Fruit fly (Drosophila melanogaster) whole organism, embryonic: Measurements from ENCODE around the gene eas.

ENCODE experiments used
- Aef1 ChIP-seq: fragments of 200-800 bp; sonication (Bioruptor generic); IDR thresholded peaks from 3 replicates; pipeline ENCODE4 v1.3.6; 2022; ENCODE audit warnings: missing biosample characterization, missing genetic modification characterization
- Blimp-1 ChIP-seq: fragments of 200-800 bp; sonication (Bioruptor generic); optimal IDR thresholded peaks from 3 replicates; lab custom pipeline; 2018; ENCODE audit warnings: missing biosample characterization, missing genetic modification characterization, mild to moderate bottlenecking, moderate library complexity, missing genetic modification reagents
- CG10321 ChIP-seq: fragments of 200-800 bp; sonication (Bioruptor generic); IDR thresholded peaks from 2 replicates; pipeline ENCODE4 v1.3.6; 2022; ENCODE audit warnings: missing biosample characterization, missing genetic modification characterization
- CG10431 ChIP-seq: fragments of 200-800 bp; sonication (Bioruptor generic); optimal IDR thresholded peaks from 3 replicates; lab custom pipeline; 2018; ENCODE audit warnings: missing biosample characterization, mild to moderate bottlenecking, missing genetic modification characterization
- CG10654 ChIP-seq: fragments of 200-800 bp; sonication (Bioruptor generic); optimal IDR thresholded peaks from 2 replicates; lab custom pipeline; 2016; ENCODE audit warnings: missing biosample characterization, missing genetic modification characterization
- CG11723 ChIP-seq: fragments of 200-800 bp; sonication (Bioruptor generic); optimal IDR thresholded peaks from 2 replicates; lab custom pipeline; 2017; ENCODE audit warnings: missing biosample characterization, mild to moderate bottlenecking, missing genetic modification characterization
- CG13287 ChIP-seq: fragments of 200-800 bp; sonication (Bioruptor generic); IDR thresholded peaks from 2 replicates; pipeline ENCODE4 v1.3.6; 2022; ENCODE audit warnings: missing biosample characterization, missing genetic modification characterization; ENCODE audit not compliant: partially characterized antibody
- CG13775 ChIP-seq: fragments of 200-800 bp; sonication (Bioruptor generic); optimal IDR thresholded peaks from 3 replicates; lab custom pipeline; 2017; ENCODE audit warnings: missing biosample characterization, mild to moderate bottlenecking, missing genetic modification characterization
- CG1603 ChIP-seq: fragments of 200-800 bp; sonication (Bioruptor generic); optimal IDR thresholded peaks from 2 replicates; lab custom pipeline; 2019; ENCODE audit warnings: missing biosample characterization, mild to moderate bottlenecking, missing genetic modification characterization, moderate library complexity
- CG17361 ChIP-seq: fragments of 200-800 bp; sonication (Bioruptor generic); IDR thresholded peaks from 3 replicates; pipeline ENCODE4 v1.3.6; 2022; ENCODE audit warnings: missing biosample characterization, missing genetic modification characterization
- CG17568 ChIP-seq: fragments of 200-800 bp; sonication (Bioruptor generic); optimal IDR thresholded peaks from 2 replicates; lab custom pipeline; 2018; ENCODE audit warnings: missing biosample characterization, mild to moderate bottlenecking, missing genetic modification characterization, moderate library complexity
- CG30020 ChIP-seq: fragments of 200-800 bp; optimal IDR thresholded peaks from 2 replicates; lab custom pipeline; 2019; ENCODE audit warnings: missing biosample characterization, mild to moderate bottlenecking, missing genetic modification characterization, moderate library complexity
- CG3065 ChIP-seq: fragments of 200-800 bp; sonication (Bioruptor generic); optimal IDR thresholded peaks from 2 replicates; lab custom pipeline; 2016; ENCODE audit warnings: missing biosample characterization, missing genetic modification characterization
- CG31365 ChIP-seq: fragments of 200-800 bp; sonication (Bioruptor generic); optimal IDR thresholded peaks from 2 replicates; lab custom pipeline; 2018; ENCODE audit warnings: missing biosample characterization, mild to moderate bottlenecking, missing genetic modification characterization
- CG31441 ChIP-seq: fragments of 200-800 bp; sonication (Bioruptor generic); IDR thresholded peaks from 2 replicates; pipeline ENCODE4 v1.3.6; 2022; ENCODE audit warnings: missing biosample characterization, missing genetic modification characterization
- CG3281 ChIP-seq: fragments of 200-800 bp; sonication (Bioruptor generic); optimal IDR thresholded peaks from 3 replicates; lab custom pipeline; 2017; ENCODE audit warnings: missing biosample characterization, mild to moderate bottlenecking, missing genetic modification characterization
- CG42726 ChIP-seq: fragments of 200-800 bp; sonication (Bioruptor generic); IDR thresholded peaks from 2 replicates; pipeline ENCODE4 v1.3.6; 2022; ENCODE audit warnings: missing biosample characterization, missing genetic modification characterization; ENCODE audit not compliant: partially characterized antibody
- CG4854 ChIP-seq: fragments of 200-800 bp; sonication (Bioruptor generic); optimal IDR thresholded peaks from 2 replicates; lab custom pipeline; 2016; ENCODE audit warnings: missing biosample characterization, missing genetic modification characterization, inconsistent platforms
- CG5953 ChIP-seq: fragments of 200-800 bp; sonication (Bioruptor generic); IDR thresholded peaks from 2 replicates; pipeline ENCODE4 v1.3.6; 2022; ENCODE audit warnings: missing biosample characterization, missing genetic modification characterization
- CG8388 ChIP-seq: fragments of 200-800 bp; sonication (Bioruptor generic); optimal IDR thresholded peaks from 2 replicates; lab custom pipeline; 2019; ENCODE audit warnings: missing biosample characterization, mild to moderate bottlenecking, missing genetic modification characterization, moderate library complexity
- CG8478 ChIP-seq: fragments of >200 bp; optimal IDR thresholded peaks from 2 replicates; lab custom pipeline; 2018
- CG8924 ChIP-seq: fragments of 200-800 bp; optimal IDR thresholded peaks from 3 replicates; lab custom pipeline; 2019; ENCODE audit warnings: missing biosample characterization, mild to moderate bottlenecking, missing genetic modification characterization, moderate library complexity
- CG8944 ChIP-seq: fragments of 200-800 bp; sonication (Bioruptor generic); optimal IDR thresholded peaks from 3 replicates; lab custom pipeline; 2016; ENCODE audit warnings: missing biosample characterization, missing genetic modification characterization
- CG9797 ChIP-seq: fragments of 200-800 bp; sonication (Bioruptor generic); optimal IDR thresholded peaks from 3 replicates; lab custom pipeline; 2018; ENCODE audit warnings: missing biosample characterization, mild to moderate bottlenecking, missing genetic modification characterization
- Camta ChIP-seq: fragments of 200-800 bp; sonication (Bioruptor generic); optimal IDR thresholded peaks from 2 replicates; lab custom pipeline; 2016; ENCODE audit warnings: missing biosample characterization, missing genetic modification characterization
- D19B ChIP-seq: fragments of 200-800 bp; sonication (Bioruptor generic); optimal IDR thresholded peaks from 2 replicates; lab custom pipeline; 2017; ENCODE audit warnings: missing biosample characterization, mild to moderate bottlenecking, missing genetic modification characterization
- Dbx ChIP-seq: fragments of 200-800 bp; sonication (Bioruptor generic); IDR thresholded peaks from 3 replicates; pipeline ENCODE4 v1.3.6; 2022; ENCODE audit warnings: missing biosample characterization, missing genetic modification characterization
- Gsc ChIP-seq: fragments of 200-800 bp; sonication (Bioruptor generic); IDR thresholded peaks from 2 replicates; pipeline ENCODE4 v1.3.6; 2022; ENCODE audit warnings: missing biosample characterization, missing genetic modification characterization
- MTF-1 ChIP-seq: fragments of 200-800 bp; sonication (Bioruptor generic); optimal IDR thresholded peaks from 2 replicates; lab custom pipeline; 2018; ENCODE audit warnings: missing biosample characterization, mild to moderate bottlenecking, missing genetic modification characterization, borderline replicate concordance
- NK7.1 ChIP-seq: fragments of 200-800 bp; sonication (Bioruptor generic); optimal IDR thresholded peaks from 3 replicates; lab custom pipeline; 2016; ENCODE audit warnings: missing biosample characterization, missing genetic modification characterization
- Rfx ChIP-seq: fragments of 200-800 bp; sonication (Bioruptor generic); IDR thresholded peaks from 2 replicates; pipeline ENCODE4 v1.3.6; 2022; ENCODE audit warnings: missing biosample characterization, missing genetic modification characterization
- Sry-δ ChIP-seq: fragments of 200-800 bp; sonication (Bioruptor generic); optimal IDR thresholded peaks from 2 replicates; lab custom pipeline; 2016; ENCODE audit warnings: missing biosample characterization, missing genetic modification characterization
- YL-1 ChIP-seq: fragments of 200-800 bp; sonication (Bioruptor generic); optimal IDR thresholded peaks from 3 replicates; lab custom pipeline; 2017; ENCODE audit warnings: missing biosample characterization, mild to moderate bottlenecking, missing genetic modification characterization
- ac ChIP-seq: fragments of 200-800 bp; sonication (Bioruptor generic); optimal IDR thresholded peaks from 3 replicates; lab custom pipeline; 2017; ENCODE audit warnings: missing biosample characterization, mild to moderate bottlenecking, missing genetic modification characterization
- ara ChIP-seq: fragments of 200-800 bp; sonication (Bioruptor generic); IDR thresholded peaks from 2 replicates; pipeline ENCODE4 v1.3.6; 2022; ENCODE audit warnings: missing biosample characterization, missing genetic modification characterization
- bowl ChIP-seq: fragments of 200-800 bp; sonication (Bioruptor generic); IDR thresholded peaks from 2 replicates; pipeline ENCODE4 v1.3.6; 2022; ENCODE audit warnings: missing biosample characterization, missing genetic modification characterization
- btn ChIP-seq: fragments of 200-800 bp; sonication (Bioruptor generic); optimal IDR thresholded peaks from 2 replicates; lab custom pipeline; 2016; ENCODE audit warnings: missing biosample characterization, missing genetic modification characterization
- chm ChIP-seq: fragments of 200-800 bp; sonication (Bioruptor generic); IDR thresholded peaks from 2 replicates; pipeline ENCODE4 v1.3.6; 2022; ENCODE audit warnings: missing biosample characterization, missing genetic modification characterization
- en ChIP-seq: fragments of 200-800 bp; sonication (Bioruptor generic); optimal IDR thresholded peaks from 2 replicates; lab custom pipeline; 2016; ENCODE audit warnings: missing biosample characterization, missing genetic modification characterization
- ham ChIP-seq: fragments of 200-800 bp; sonication (Bioruptor generic); IDR thresholded peaks from 2 replicates; pipeline ENCODE4 v1.3.6; 2022; ENCODE audit warnings: missing biosample characterization, missing genetic modification characterization
- hkb ChIP-seq, 2 experiments: fragments of 200-800 bp in 1 of 2; fragments of >200 bp in 1 of 2; sonication (Bioruptor generic) in 1 of 2; IDR thresholded peaks in 1 of 2; optimal IDR thresholded peaks in 1 of 2; 2 replicates each; pipeline versions ENCODE4 v1.3.6 to Lab custom; 2017 to 2022; ENCODE audit warnings: missing biosample characterization in 1 of 2, missing genetic modification characterization in 1 of 2
- ken ChIP-seq: fragments of 200-800 bp; sonication (Bioruptor generic); IDR thresholded peaks from 3 replicates; pipeline ENCODE4 v1.3.6; 2022; ENCODE audit warnings: missing biosample characterization, missing genetic modification characterization
- maf-S ChIP-seq: fragments of 200-800 bp; sonication (Bioruptor generic); optimal IDR thresholded peaks from 2 replicates; lab custom pipeline; 2016; ENCODE audit warnings: missing biosample characterization, missing genetic modification characterization
- nerfin-1 ChIP-seq: fragments of 200-800 bp; sonication (Bioruptor generic); optimal IDR thresholded peaks from 3 replicates; lab custom pipeline; 2019; ENCODE audit warnings: missing biosample characterization, mild to moderate bottlenecking, missing genetic modification characterization, moderate library complexity
- pan ChIP-seq, 4 experiments: fragments of >200 bp in 3 of 4; fragments of 200-800 bp in 1 of 4; sonication (Bioruptor generic) in 1 of 4; optimal IDR thresholded peaks in 3 of 4; IDR thresholded peaks in 1 of 4; 2 replicates each; pipeline versions ENCODE4 v1.3.6 to Lab custom; 2017 to 2022; ENCODE audit warnings: missing biosample characterization in 2 of 4, missing genetic modification characterization in 2 of 4, mixed read lengths in 1 of 4
- pita ChIP-seq: fragments of 200-800 bp; sonication (Bioruptor generic); optimal IDR thresholded peaks from 2 replicates; lab custom pipeline; 2017; ENCODE audit warnings: missing biosample characterization, mild to moderate bottlenecking, missing genetic modification characterization
- tin ChIP-seq: fragments of 200-800 bp; sonication (Bioruptor generic); optimal IDR thresholded peaks from 3 replicates; lab custom pipeline; 2016; ENCODE audit warnings: missing biosample characterization, missing genetic modification characterization
- tna ChIP-seq: fragments of 200-800 bp; sonication (Bioruptor generic); IDR thresholded peaks from 2 replicates; pipeline ENCODE4 v1.3.6; 2022; ENCODE audit warnings: missing biosample characterization, missing genetic modification characterization; ENCODE audit not compliant: partially characterized antibody
- wek ChIP-seq: fragments of 200-800 bp; sonication (Bioruptor generic); optimal IDR thresholded peaks from 3 replicates; lab custom pipeline; 2018; ENCODE audit warnings: missing biosample characterization, mild to moderate bottlenecking, missing genetic modification characterization, moderate library complexity

Gene eas

DNA sequence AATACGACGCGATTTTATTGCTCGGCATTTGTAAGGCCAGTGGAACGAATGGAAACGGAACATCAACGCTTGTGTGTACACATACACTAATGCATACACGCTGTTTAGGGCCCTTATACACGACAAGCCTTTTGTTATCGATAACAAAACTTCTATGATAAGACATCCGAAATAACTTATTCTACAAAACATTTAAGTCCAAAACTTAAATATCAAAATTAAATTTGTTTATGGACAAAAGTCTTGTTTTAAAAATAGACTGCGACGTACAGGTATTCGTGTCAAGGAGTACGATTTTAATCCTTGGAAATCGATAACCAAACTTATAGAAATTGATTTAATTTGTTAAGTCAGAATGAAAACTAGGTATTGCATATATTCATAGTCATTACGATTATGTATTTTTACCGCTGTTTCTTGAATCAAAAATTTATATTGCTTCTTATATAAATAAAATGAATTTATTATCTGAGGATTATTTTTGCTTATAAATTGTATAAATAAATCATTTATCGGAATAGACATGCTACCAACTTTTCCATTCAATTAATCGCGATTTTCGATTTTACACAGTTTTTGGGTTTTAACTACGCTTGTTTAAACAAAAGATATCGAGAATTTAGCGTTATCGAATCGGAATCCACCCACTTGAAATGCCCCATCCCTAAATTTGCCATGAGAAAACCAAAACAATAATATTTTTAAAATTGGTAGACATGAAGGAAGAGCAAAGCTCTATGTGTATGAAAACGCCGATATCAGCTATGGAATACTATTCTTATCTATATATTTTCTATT is 35.1 kb downstream of the eas start, which contains the start of the genes CG9915 and SWIP (continued):
- peak; percentile 47; the same call in 1 of the 2 replicates for TF ChIP-seq CG13287 (GFP tag; lab: Robert Waterston, UW)
- TF ChIP-seq CG9797: no peak
- no peak for TF ChIP-seq CG10321 (GFP tag; lab: Robert Waterston, UW)
- no peak for TF ChIP-seq hkb (optimal IDR thresholded peaks at IDR 0.05; lab: Kevin White, UChicago)
- no peak for TF ChIP-seq hkb (GFP tag; IDR thresholded peaks at IDR 0.05; lab: Robert Waterston, UW)
- TF ChIP-seq ken (GFP tag; lab: Robert Waterston, UW): 0 out of 3 replicates have a peak, but pooled peaks have one; percentile 14
- TF ChIP-seq wek (GFP tag; lab: Kevin White, UChicago): no peak
- TF ChIP-seq CG11723 (GFP tag; lab: Kevin White, UChicago): no peak
- TF ChIP-seq bowl (GFP tag; lab: Robert Waterston, UW): no peak
- TF ChIP-seq MTF-1 (GFP tag; lab: Kevin White, UChicago): no peak
- no peak for TF ChIP-seq btn (GFP tag; lab: Kevin White, UChicago)
- TF ChIP-seq pita (GFP tag; lab: Kevin White, UChicago): no peak
- no peak for TF ChIP-seq Dbx (GFP tag; lab: Robert Waterston, UW)
- TF ChIP-seq pan (optimal IDR thresholded peaks at IDR 0.05; lab: Kevin White, UChicago): no peak
- no peak for TF ChIP-seq pan (GFP tag; optimal IDR thresholded peaks at IDR 0.05 in 1 of 2, IDR thresholded peaks at IDR 0.05 in 1 of 2)
- TF ChIP-seq tna (GFP tag; lab: Robert Waterston, UW): peak; percentile 75
- no peak for TF ChIP-seq CG3065 (GFP tag; lab: Kevin White, UChicago)
- TF ChIP-seq en (GFP tag; lab: Kevin White, UChicago): no peak
- peak; percentile 1 for TF ChIP-seq YL-1 (GFP tag; lab: Kevin White, UChicago)
- no peak for TF ChIP-seq ara (GFP tag; lab: Robert Waterston, UW)
- peak; percentile 53 for TF ChIP-seq Sry-δ (GFP tag; lab: Kevin White, UChicago)
- peak; percentile 50; the same call in 1 of the 2 replicates for TF ChIP-seq Rfx (GFP tag; lab: Robert Waterston, UW)
- TF ChIP-seq Blimp-1 (GFP tag; lab: Kevin White, UChicago): no peak
- no peak for TF ChIP-seq CG8478 (lab: Kevin White, UChicago)
- TF ChIP-seq CG31441 (GFP tag; lab: Robert Waterston, UW): 0 out of 2 replicates have a peak, but pooled peaks have one; percentile 14
- TF ChIP-seq CG10654 (GFP tag; lab: Kevin White, UChicago): no peak
- TF ChIP-seq CG17568 (GFP tag; lab: Kevin White, UChicago): no peak
- no peak for TF ChIP-seq Camta (GFP tag; lab: Kevin White, UChicago)
- no peak for TF ChIP-seq CG8944 (GFP tag; lab: Kevin White, UChicago)
- peak; percentile 46; the same call in 1 of the 3 replicates for TF ChIP-seq CG17361 (GFP tag; lab: Robert Waterston, UW)
- TF ChIP-seq CG30020 (tag; lab: Kevin White, UChicago): peak; percentile 95
- TF ChIP-seq CG4854: no peak
- TF ChIP-seq CG31365 (tag; lab: Kevin White, UChicago): no peak
- no peak for TF ChIP-seq ac (GFP tag; lab: Kevin White, UChicago)
- no peak for TF ChIP-seq Aef1 (GFP tag; lab: Robert Waterston, UW)
- no peak for TF ChIP-seq tin (GFP tag; lab: Kevin White, UChicago)
- TF ChIP-seq chm (GFP tag; lab: Robert Waterston, UW): no peak
- TF ChIP-seq NK7.1: no peak
- peak; percentile 68 for TF ChIP-seq CG1603 (tag; lab: Kevin White, UChicago)
- TF ChIP-seq CG3281 (GFP tag; lab: Kevin White, UChicago): peak; percentile 27
- TF ChIP-seq CG8388 (GFP tag; lab: Kevin White, UChicago): no peak
- TF ChIP-seq CG5953: no peak
- TF ChIP-seq CG13775: peak; percentile 39
- TF ChIP-seq CG8924 (tag; lab: Kevin White, UChicago): peak; percentile 33
- no peak for TF ChIP-seq Gsc (GFP tag; lab: Robert Waterston, UW)
- no peak for TF ChIP-seq maf-S (GFP tag; lab: Kevin White, UChicago)
- no peak for TF ChIP-seq CG10431 (GFP tag; lab: Kevin White, UChicago)
- no peak for TF ChIP-seq nerfin-1 (tag; lab: Kevin White, UChicago)
- 0 out of 2 replicates have a peak, but pooled peaks have one; percentile 33 for TF ChIP-seq CG42726 (GFP tag; lab: Robert Waterston, UW)
- TF ChIP-seq D19B (GFP tag; lab: Kevin White, UChicago): no peak
- TF ChIP-seq ham (GFP tag; lab: Robert Waterston, UW): no peak
